Fruit fly (Drosophila melanogaster) whole organism, pupa: ENCODE measurements around the gene Sps2.

ENCODE experiments used
- CG10348 ChIP-seq: fragments of 200-800 bp; sonication (Bioruptor generic); IDR thresholded peaks from 2 replicates; pipeline ENCODE4 v1.3.6; 2022; ENCODE audit warnings: missing biosample characterization, missing genetic modification characterization
- CG12605 ChIP-seq: fragments of 200-800 bp; sonication (Bioruptor generic); IDR thresholded peaks from 2 replicates; pipeline ENCODE4 v1.3.6; 2022; ENCODE audit warnings: missing biosample characterization, missing genetic modification characterization
- CG13204 ChIP-seq: fragments of 200-800 bp; sonication (Bioruptor generic); optimal IDR thresholded peaks from 2 replicates; lab custom pipeline; 2018; ENCODE audit warnings: missing biosample characterization, mild to moderate bottlenecking, missing genetic modification characterization, moderate library complexity
- CG14655 ChIP-seq: fragments of 200-800 bp; sonication (Bioruptor generic); optimal IDR thresholded peaks from 3 replicates; lab custom pipeline; 2017; ENCODE audit warnings: mild to moderate bottlenecking, missing biosample characterization, missing genetic modification reagents, missing genetic modification characterization
- CG15710 ChIP-seq: fragments of 200-800 bp; sonication (Bioruptor generic); optimal IDR thresholded peaks from 2 replicates; lab custom pipeline; 2018; ENCODE audit warnings: missing biosample characterization, mild to moderate bottlenecking, missing genetic modification characterization, moderate library complexity
- CG17806 ChIP-seq: fragments of 200-800 bp; sonication (Bioruptor generic); optimal IDR thresholded peaks from 2 replicates; lab custom pipeline; 2018; ENCODE audit warnings: missing biosample characterization, mild to moderate bottlenecking, missing genetic modification characterization, moderate library complexity
- CG32121 ChIP-seq: fragments of 200-800 bp; sonication (Bioruptor generic); IDR thresholded peaks from 2 replicates; pipeline ENCODE4 v1.3.6; 2022; ENCODE audit warnings: missing biosample characterization, missing genetic modification characterization
- CG34367 ChIP-seq: fragments of 200-800 bp; sonication (Bioruptor generic); optimal IDR thresholded peaks from 2 replicates; lab custom pipeline; 2018; ENCODE audit warnings: missing biosample characterization, mild to moderate bottlenecking, missing genetic modification characterization
- CG4496 ChIP-seq: fragments of 200-800 bp; sonication (Bioruptor generic); IDR thresholded peaks from 3 replicates; pipeline ENCODE4 v1.3.6; 2022; ENCODE audit warnings: missing biosample characterization, missing genetic modification characterization
- CG8159 ChIP-seq: fragments of 200-800 bp; sonication (Bioruptor generic); optimal IDR thresholded peaks from 3 replicates; lab custom pipeline; 2018; ENCODE audit warnings: missing biosample characterization, mild to moderate bottlenecking, missing genetic modification characterization, moderate library complexity
- CG8301 ChIP-seq: fragments of 200-800 bp; sonication (Bioruptor generic); optimal IDR thresholded peaks from 2 replicates; lab custom pipeline; 2018; ENCODE audit warnings: missing biosample characterization, mild to moderate bottlenecking, missing genetic modification characterization
- CG9948 ChIP-seq: fragments of 200-800 bp; sonication (Bioruptor generic); optimal IDR thresholded peaks from 2 replicates; lab custom pipeline; 2018; ENCODE audit warnings: missing biosample characterization, mild to moderate bottlenecking, missing genetic modification characterization, moderate library complexity
- D1 ChIP-seq: fragments of 200-800 bp; sonication (Bioruptor generic); optimal IDR thresholded peaks from 2 replicates; lab custom pipeline; 2018; ENCODE audit warnings: missing biosample characterization, mild to moderate bottlenecking, missing genetic modification characterization, moderate library complexity
- EcR ChIP-seq: fragments of 200-800 bp; sonication (Bioruptor generic); optimal IDR thresholded peaks from 3 replicates; lab custom pipeline; 2019; ENCODE audit warnings: missing biosample characterization, missing genetic modification characterization, mild to moderate bottlenecking, moderate library complexity, missing genetic modification reagents
- Ets98B ChIP-seq: fragments of 200-800 bp; sonication (Bioruptor generic); IDR thresholded peaks from 2 replicates; pipeline ENCODE4 v1.3.6; 2022; ENCODE audit warnings: missing biosample characterization, missing genetic modification characterization
- Pif1A ChIP-seq: fragments of 200-800 bp; sonication (Bioruptor generic); optimal IDR thresholded peaks from 3 replicates; lab custom pipeline; 2016; ENCODE audit warnings: missing biosample characterization, missing genetic modification characterization
- Pif1B ChIP-seq: fragments of 200-800 bp; sonication (Bioruptor generic); optimal IDR thresholded peaks from 3 replicates; lab custom pipeline; 2016; ENCODE audit warnings: missing biosample characterization, missing genetic modification characterization
- Snoo ChIP-seq: fragments of 200-800 bp; sonication (Bioruptor generic); optimal IDR thresholded peaks from 3 replicates; lab custom pipeline; 2017; ENCODE audit warnings: missing biosample characterization, mild to moderate bottlenecking, missing genetic modification characterization, inconsistent platforms
- fd96Ca ChIP-seq: fragments of 200-800 bp; sonication (Bioruptor generic); IDR thresholded peaks from 3 replicates; pipeline ENCODE4 v1.3.6; 2022; ENCODE audit warnings: missing biosample characterization, missing genetic modification characterization
- gl ChIP-seq: fragments of 200-800 bp; sonication (Bioruptor generic); optimal IDR thresholded peaks from 2 replicates; lab custom pipeline; 2018; ENCODE audit warnings: missing biosample characterization, mild to moderate bottlenecking, missing genetic modification characterization
- rn ChIP-seq: fragments of 200-800 bp; sonication (Bioruptor generic); IDR thresholded peaks from 2 replicates; pipeline ENCODE4 v1.3.6; 2022; ENCODE audit warnings: missing biosample characterization, missing genetic modification characterization

Sps2 gene

dm6 chr2L:10322773-10323487 is 19.5 kb upstream of the Sps2 start, which contains the start of gene CG5381:
TSS of gene CG5381 (minus strand) at chr2L:10323102.
- no peak for TF ChIP-seq D1
- no peak for TF ChIP-seq CG8159 (tag; lab: Kevin White, UChicago)
- TF ChIP-seq CG10348 (GFP tag; lab: Robert Waterston, UW), result no peak
- no peak for TF ChIP-seq CG32121 (GFP tag; lab: Robert Waterston, UW)
- TF ChIP-seq Pif1A (GFP tag; lab: Kevin White, UChicago), result no peak
- TF ChIP-seq, all 21 proteins: peak for 0

dm6 chr2L:10327790-10328189 is 14.6 kb upstream of the Sps2 start, which contains the start of gene RnrL:
TSS of gene RnrL (minus strand) at chr2L:10327943.
- no peak for TF ChIP-seq EcR (GFP tag; lab: Kevin White, UChicago)
- no peak for TF ChIP-seq CG34367 (tag; lab: Kevin White, UChicago)
- TF ChIP-seq Pif1B (GFP tag; lab: Kevin White, UChicago), result no peak
- TF ChIP-seq CG10348 (GFP tag; lab: Robert Waterston, UW), result no peak
- no peak for TF ChIP-seq D1
- TF ChIP-seq Ets98B, result no peak
- no peak for TF ChIP-seq Snoo

- TF ChIP-seq Ets98B, result no peak
- TF ChIP-seq gl, result no peak
- no peak for TF ChIP-seq Pif1B (GFP tag; lab: Kevin White, UChicago)
- TF ChIP-seq EcR (GFP tag; lab: Kevin White, UChicago), result no peak
- no peak for TF ChIP-seq CG32121 (GFP tag; lab: Robert Waterston, UW)
- no peak for TF ChIP-seq rn
- no peak for TF ChIP-seq CG9948 (tag; lab: Kevin White, UChicago)
- no peak for TF ChIP-seq CG8301
- TF ChIP-seq CG17806, result no peak
- no peak for TF ChIP-seq CG4496
- no peak for TF ChIP-seq Pif1A (GFP tag; lab: Kevin White, UChicago)
- TF ChIP-seq Snoo, result no peak
- TF ChIP-seq CG8159 (tag; lab: Kevin White, UChicago), result no peak
These were observed 11.1 kb upstream of the Sps2 start, which contains the start of the genes Schip1 and Cox10 for dm6 chr2L:10331066-10331847. TSS of gene Schip1 (minus strand) at chr2L:10331116. TSS of gene Cox10 (plus strand) at chr2L:10331471.

- TF ChIP-seq CG15710 (tag; lab: Kevin White, UChicago) (no peak), CG4496 (no peak), D1 (no peak), CG14655 (GFP tag; lab: Kevin White, UChicago) (no peak), Pif1A (GFP tag; lab: Kevin White, UChicago) (no peak), EcR (GFP tag; lab: Kevin White, UChicago) (no peak), Snoo (no peak), rn (no peak), Pif1B (GFP tag; lab: Kevin White, UChicago) (no peak), CG13204 (GFP tag; lab: Kevin White, UChicago) (no peak), fd96Ca (no peak), CG9948 (tag; lab: Kevin White, UChicago) (no peak), CG10348 (GFP tag; lab: Robert Waterston, UW) (no peak), CG12605 (no peak), CG34367 (tag; lab: Kevin White, UChicago) (no peak), gl (no peak), CG8301 (no peak), CG32121 (GFP tag; lab: Robert Waterston, UW) (no peak), CG8159 (tag; lab: Kevin White, UChicago) (no peak)
These were observed 9.1 kb upstream of the Sps2 start, which contains the start of gene GATAd for dm6 chr2L:10333091-10333991. TSS of gene GATAd (plus strand) at chr2L:10333734.

- no peak for TF ChIP-seq CG15710 (tag; lab: Kevin White, UChicago)
These were observed 8.2 kb upstream of the Sps2 start for dm6 chr2L:10334213-10334612.

- no peak for TF ChIP-seq fd96Ca
- no peak for TF ChIP-seq CG10348 (GFP tag; lab: Robert Waterston, UW)
- TF ChIP-seq CG34367 (tag; lab: Kevin White, UChicago), result peak; percentile 48
- no peak for TF ChIP-seq Pif1A (GFP tag; lab: Kevin White, UChicago)
- TF ChIP-seq CG32121 (GFP tag; lab: Robert Waterston, UW), result peak; percentile 51; the same call in 1 of the 2 replicates
- peak; percentile 30 for TF ChIP-seq Snoo
- TF ChIP-seq CG13204 (GFP tag; lab: Kevin White, UChicago), result no peak
- TF ChIP-seq CG8301, result peak; percentile 21
- TF ChIP-seq EcR (GFP tag; lab: Kevin White, UChicago), result peak; percentile 84
- no peak for TF ChIP-seq CG12605
- no peak for TF ChIP-seq CG8159 (tag; lab: Kevin White, UChicago)
- no peak for TF ChIP-seq CG14655 (GFP tag; lab: Kevin White, UChicago)
- peak; percentile 63 for TF ChIP-seq Pif1B (GFP tag; lab: Kevin White, UChicago)
- TF ChIP-seq Ets98B, result peak; percentile 64; the same call in 1 of the 2 replicates
- peak; percentile 28 for TF ChIP-seq CG17806
- TF ChIP-seq CG15710 (tag; lab: Kevin White, UChicago), result peak; percentile 14
- no peak for TF ChIP-seq CG4496
- TF ChIP-seq CG9948 (tag; lab: Kevin White, UChicago), result peak; percentile 5
- TF ChIP-seq gl, result peak; percentile 28
- TF ChIP-seq, all 21 proteins: peak for 11
These were observed 7.5 kb upstream of the Sps2 start for dm6 chr2L:10334854-10335277.
